Worm (Caenorhabditis elegans) whole organism, midembryonic: ENCODE results near the gene F59A1.16.

ENCODE experiments used
- T22C8.4 ChIP-seq: fragments of 200-800 bp; sonication (Bioruptor generic); IDR thresholded peaks from 2 replicates; pipeline ENCODE4 v1.3.6; 2022; ENCODE audit warnings: missing genetic modification characterization, missing compliant biosample characterization
- klf-2 ChIP-seq: fragments of 200-800 bp; sonication (Bioruptor generic); conservative IDR thresholded peaks from 2 replicates; pipeline ENCODE4 v1.3.6; 2022; ENCODE audit warnings: missing genetic modification reagents, missing genetic modification characterization, missing compliant biosample characterization
- ref-1 ChIP-seq: fragments of 200-800 bp; sonication (Bioruptor generic); conservative IDR thresholded peaks from 2 replicates; pipeline ENCODE4 v1.3.6; 2022; ENCODE audit warnings: missing genetic modification reagents, missing genetic modification characterization, missing compliant biosample characterization
- tab-1 ChIP-seq: fragments of 200-800 bp; sonication (Bioruptor generic); IDR thresholded peaks from 2 replicates; pipeline ENCODE4 v1.3.6; 2022; ENCODE audit warnings: missing genetic modification characterization, missing compliant biosample characterization

- TF ChIP-seq T22C8.4 (GFP tag; lab: Robert Waterston, UW) (no peak), klf-2 (GFP tag; lab: Robert Waterston, UW) (no peak), tab-1 (GFP tag; lab: Robert Waterston, UW) (no peak), ref-1 (GFP tag; lab: Robert Waterston, UW) (no peak)
Observed at ce11 chrV:17694260-17694659, 9.5 kb upstream of the F59A1.16 start.
